Fruit fly (Drosophila melanogaster) whole organism: ENCODE data around the gene Npc2b.

Source experiments
- Dll ChIP-seq: fragments of >200 bp; optimal IDR thresholded peaks from 2 replicates; lab custom pipeline; 2017
- EcR ChIP-seq, 2 experiments: fragments of >200 bp; optimal IDR thresholded peaks; 2 replicates each; lab custom pipeline; 2017; ENCODE audit warnings: missing biosample characterization in 2 of 2, missing genetic modification characterization in 2 of 2, missing genetic modification reagents in 2 of 2
- pan ChIP-seq: fragments of >200 bp; optimal IDR thresholded peaks from 2 replicates; lab custom pipeline; 2017
- psq ChIP-seq: fragments of >200 bp; optimal IDR thresholded peaks from 2 replicates; lab custom pipeline; 2017
- usp ChIP-seq: fragments of >200 bp; optimal IDR thresholded peaks from 2 replicates; lab custom pipeline; 2017; ENCODE audit warnings: missing biosample characterization, missing genetic modification characterization, mixed read lengths

DNA sequence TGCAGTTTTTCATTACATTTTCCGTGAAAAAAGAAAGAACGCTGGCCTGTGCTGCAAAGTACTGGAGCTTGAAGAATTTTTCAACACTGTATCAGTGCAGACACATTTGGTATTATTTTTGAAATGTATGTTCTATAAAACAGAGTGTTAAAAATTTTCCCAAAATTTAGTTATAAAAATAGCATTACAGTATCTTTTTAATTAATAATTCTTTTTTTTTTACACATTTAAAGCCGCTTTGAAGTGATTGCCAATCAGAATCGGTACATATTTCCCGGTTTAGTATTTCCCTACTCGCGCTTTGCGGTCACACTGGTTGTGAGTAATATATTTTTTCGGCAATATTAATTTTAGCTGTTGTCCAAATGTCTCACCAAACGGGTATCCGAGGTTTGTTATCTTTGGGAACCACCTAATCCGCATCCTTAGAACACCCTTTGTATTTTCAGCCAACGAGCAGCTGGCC, 33.1 kb downstream of the Npc2b start, which contains the start of the genes Abi and twf:
- no peak for TF ChIP-seq psq (lab: Kevin White, UChicago)
- TF ChIP-seq Dll (lab: Kevin White, UChicago): no peak
- no peak for TF ChIP-seq pan (lab: Kevin White, UChicago)
- no peak for TF ChIP-seq EcR (GFP tag; optimal IDR thresholded peaks at IDR 0.05; lab: Kevin White, UChicago)
- TF ChIP-seq usp: no peak
